Fruit fly (Drosophila melanogaster) whole organism, wandering third instar larva: ENCODE results near the gene CG3638.

Experiments
- Abd-B ChIP-seq: fragments of >200 bp; optimal IDR thresholded peaks from 2 replicates; lab custom pipeline; 2017; ENCODE audit warnings: missing biosample characterization, missing genetic modification characterization
- Mio ChIP-seq: sonication (Bioruptor generic); optimal IDR thresholded peaks from 2 replicates; lab custom pipeline; 2016; ENCODE audit warnings: missing biosample characterization, missing genetic modification characterization
- sage ChIP-seq: fragments of 200-800 bp; sonication (Bioruptor generic); optimal IDR thresholded peaks from 2 replicates; lab custom pipeline; 2016; ENCODE audit warnings: missing biosample characterization, mild to moderate bottlenecking, missing genetic modification characterization

DNA sequence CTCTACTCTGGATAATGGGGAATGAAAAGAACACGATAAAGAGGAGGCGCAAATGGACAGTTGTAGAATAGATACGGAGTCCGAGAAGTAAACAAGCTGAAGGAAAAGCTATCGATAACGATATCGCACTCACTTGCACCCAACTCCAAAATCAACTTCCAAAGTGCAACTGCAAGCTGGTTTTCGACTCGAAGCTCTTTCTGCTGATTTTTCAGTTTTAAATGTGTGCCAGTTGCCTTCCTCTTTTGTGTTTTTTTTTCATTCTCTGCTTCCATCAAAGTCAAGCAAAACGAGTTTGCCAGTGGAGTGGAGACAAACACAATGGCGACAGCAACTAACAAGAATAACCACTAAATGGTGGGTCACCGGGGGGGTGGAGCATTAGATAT, 872 bp downstream of the CG3638 start:
- TF ChIP-seq sage (GFP tag; lab: Kevin White, UChicago) (no peak), Abd-B (no peak), Mio (GFP tag; lab: Kevin White, UChicago) (no peak)
